Worm (Caenorhabditis elegans) whole organism, L1 larva: Measurements from ENCODE around the gene F08D12.4.

ENCODE experiments used
- ama-1 ChIP-seq: fragments of 150-350 bp; optimal IDR thresholded peaks from 2 replicates; lab custom pipeline; 2014
- elt-3 ChIP-seq, 6 experiments: fragments of 150-350 bp in 1 of 6; sonication (generic microtip); optimal IDR thresholded peaks; 2 replicates each; lab custom pipeline; 2017 to 2018; ENCODE audit warnings: missing biosample characterization in 6 of 6, missing genetic modification characterization in 6 of 6, inconsistent platforms in 1 of 6
- jun-1 ChIP-seq: fragments of 150-350 bp; optimal IDR thresholded peaks from 2 replicates; lab custom pipeline; 2014; ENCODE audit warnings: missing biosample characterization, missing genetic modification reagents, missing genetic modification characterization
- lin-15B ChIP-seq: fragments of 150-350 bp; sonication (generic microtip); optimal IDR thresholded peaks from 3 replicates; lab custom pipeline; 2014; ENCODE audit warnings: missing biosample characterization, missing genetic modification characterization
- mdl-1 ChIP-seq, 2 experiments: fragments of 150-350 bp; optimal IDR thresholded peaks; 2 replicates each; lab custom pipeline; 2014 to 2017; ENCODE audit warnings: missing biosample characterization in 2 of 2, missing genetic modification characterization in 2 of 2, inconsistent platforms in 1 of 2
- nhr-237 ChIP-seq: fragments of 150-350 bp; optimal IDR thresholded peaks from 2 replicates; lab custom pipeline; 2014; ENCODE audit warnings: missing biosample characterization, missing genetic modification characterization
- nhr-77 ChIP-seq: fragments of 150-350 bp; optimal IDR thresholded peaks from 2 replicates; lab custom pipeline; 2014; ENCODE audit warnings: missing biosample characterization, missing genetic modification characterization
- sptf-1 ChIP-seq: fragments of 150-350 bp; optimal IDR thresholded peaks from 2 replicates; lab custom pipeline; 2014; ENCODE audit warnings: missing biosample characterization, missing genetic modification characterization
- unc-130 ChIP-seq: fragments of 150-350 bp; optimal IDR thresholded peaks from 2 replicates; lab custom pipeline; 2017; ENCODE audit warnings: missing biosample characterization, missing genetic modification characterization, inconsistent platforms
- unc-62 ChIP-seq: fragments of 150-350 bp; optimal IDR thresholded peaks from 2 replicates; lab custom pipeline; 2014; ENCODE audit warnings: missing biosample characterization, missing genetic modification reagents, missing genetic modification characterization

DNA sequence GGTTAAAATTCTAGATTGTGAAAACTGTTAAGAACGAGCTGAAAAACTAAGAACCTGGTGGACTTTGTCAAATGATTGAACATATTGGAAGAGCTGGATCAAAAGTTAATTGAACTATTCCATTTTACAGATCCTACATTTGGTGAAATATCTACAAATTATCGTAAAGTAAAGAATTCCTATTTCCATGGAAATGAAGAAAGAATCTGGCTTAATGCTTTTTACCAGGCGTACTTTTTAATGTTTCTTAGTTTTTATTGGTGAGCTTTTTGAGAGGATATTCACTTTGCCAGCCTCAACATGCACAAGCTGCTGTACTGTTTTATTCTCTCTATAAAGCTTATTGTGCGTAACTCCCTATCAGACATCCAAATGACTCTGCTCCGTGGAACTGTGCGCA, at the start of gene F08D12.4:
- no peak for TF ChIP-seq unc-130
- no peak for TF ChIP-seq nhr-237
- no peak for TF ChIP-seq unc-62
- TF ChIP-seq lin-15B (tag; lab: Kevin White, UChicago) = no peak
- TF ChIP-seq nhr-77 (tag; lab: Kevin White, UChicago) = no peak
- TF ChIP-seq jun-1 = no peak
- no peak for TF ChIP-seq mdl-1 (tag; optimal IDR thresholded peaks at IDR 0.05; lab: Kevin White, UChicago)
- TF ChIP-seq elt-3 (tag; optimal IDR thresholded peaks at IDR 0.05; lab: Kevin White, UChicago) = no peak
- no peak for TF ChIP-seq sptf-1 (tag; lab: Kevin White, UChicago)
- TF ChIP-seq ama-1 (lab: Kevin White, UChicago) = no peak
